Fruit fly (Drosophila melanogaster): ENCODE measurements around the gene C1GalTA.

The C1GalTA gene

DNA sequence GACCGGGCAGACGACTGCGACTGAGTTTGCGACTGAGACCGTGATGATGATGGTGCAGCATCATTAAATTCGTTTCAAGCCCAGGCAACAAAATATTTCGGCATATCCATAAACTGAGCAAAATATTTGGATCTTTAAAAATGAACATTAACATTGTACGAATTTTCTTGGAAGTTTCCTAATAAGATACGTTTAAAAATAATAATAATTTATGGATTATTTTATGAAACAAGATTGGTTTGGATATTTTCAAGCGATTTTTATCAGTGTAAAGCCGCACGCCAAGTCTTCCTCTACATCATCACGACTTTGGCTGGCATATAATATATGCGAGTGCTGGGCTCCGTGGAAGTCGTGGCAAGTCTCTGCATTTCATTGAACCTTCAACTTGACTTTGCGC lies 30.7 kb downstream of the C1GalTA start (continued):
- TF ChIP-seq Aef1 (GFP tag; IDR thresholded peaks at IDR 0.05) = no peak
- TF ChIP-seq Rx (GFP tag; IDR thresholded peaks at IDR 0.05) = no peak
- no peak for TF ChIP-seq CG9817 (tag; optimal IDR thresholded peaks at IDR 0.05)
- TF ChIP-seq grn (GFP tag; optimal IDR thresholded peaks at IDR 0.05) = no peak
- no peak for TF ChIP-seq nerfin-1 (tag; optimal IDR thresholded peaks at IDR 0.05)
- TF ChIP-seq Fer3 (tag; optimal IDR thresholded peaks at IDR 0.05) = no peak
- TF ChIP-seq YL-1 (GFP tag; optimal IDR thresholded peaks at IDR 0.05) = no peak
- no peak for TF ChIP-seq CG14050 (GFP tag; IDR thresholded peaks at IDR 0.05)
- TF ChIP-seq Sox102F (GFP tag; optimal IDR thresholded peaks at IDR 0.05) = peak; percentile 57
- TF ChIP-seq jigr1 (GFP tag; IDR thresholded peaks at IDR 0.05) = no peak
- no peak for TF ChIP-seq org-1 (GFP tag; optimal IDR thresholded peaks at IDR 0.05)
- no peak for TF ChIP-seq dysf (GFP tag; IDR thresholded peaks at IDR 0.05)
- no peak for TF ChIP-seq Bteb2 (GFP tag; optimal IDR thresholded peaks at IDR 0.05)
- TF ChIP-seq CG6765 (GFP tag; optimal IDR thresholded peaks at IDR 0.05) = no peak
- TF ChIP-seq scrt (GFP tag; optimal IDR thresholded peaks at IDR 0.05) = no peak
- TF ChIP-seq Antp (GFP tag; optimal IDR thresholded peaks at IDR 0.05) = no peak
- TF ChIP-seq pum (GFP tag; optimal IDR thresholded peaks at IDR 0.05) = no peak
- TF ChIP-seq CG16779 (GFP tag; IDR thresholded peaks at IDR 0.05) = no peak
- TF ChIP-seq gt (GFP tag; IDR thresholded peaks at IDR 0.05) = no peak
- no peak for TF ChIP-seq CG3838 (GFP tag; optimal IDR thresholded peaks at IDR 0.05)
- TF ChIP-seq corto (GFP tag; optimal IDR thresholded peaks at IDR 0.05) = peak; percentile 74
- TF ChIP-seq wek (GFP tag; optimal IDR thresholded peaks at IDR 0.05) = no peak
- no peak for TF ChIP-seq Usf (GFP tag; optimal IDR thresholded peaks at IDR 0.05)
- no peak for TF ChIP-seq CG17186 (GFP tag; optimal IDR thresholded peaks at IDR 0.05)
- TF ChIP-seq maf-S (GFP tag; optimal IDR thresholded peaks at IDR 0.05) = no peak
- TF ChIP-seq pb (GFP tag; optimal IDR thresholded peaks at IDR 0.05) = no peak
- TF ChIP-seq Mrtf (GFP tag; IDR thresholded peaks at IDR 0.05) = no peak
- no peak for TF ChIP-seq CG6272 (GFP tag; IDR thresholded peaks at IDR 0.05)
- TF ChIP-seq tgo (GFP tag; IDR thresholded peaks at IDR 0.05) = 0 out of 3 replicates have a peak, but pooled peaks have one; percentile 31
- no peak for TF ChIP-seq Ssrp (tag; optimal IDR thresholded peaks at IDR 0.05)
- TF ChIP-seq Atf6 (GFP tag; IDR thresholded peaks at IDR 0.05) = no peak
- TF ChIP-seq CG32767 (GFP tag; IDR thresholded peaks at IDR 0.05) = no peak
- peak; percentile 13 for TF ChIP-seq ATbp (GFP tag; optimal IDR thresholded peaks at IDR 0.05)
- no peak for TF ChIP-seq NfI (GFP tag; optimal IDR thresholded peaks at IDR 0.05)
- TF ChIP-seq CG8290 (GFP tag; optimal IDR thresholded peaks at IDR 0.05) = no peak
- no peak for TF ChIP-seq CG8290 (tag; optimal IDR thresholded peaks at IDR 0.05)
- no peak for TF ChIP-seq CG12769 (tag; optimal IDR thresholded peaks at IDR 0.05)
- TF ChIP-seq ash1 (GFP tag; optimal IDR thresholded peaks at IDR 0.05) = no peak
- no peak for TF ChIP-seq NK7.1 (GFP tag; optimal IDR thresholded peaks at IDR 0.05)
- peak; percentile 50; the same call in 1 of the 2 replicates for TF ChIP-seq Xrp1 (GFP tag; IDR thresholded peaks at IDR 0.05)
- TF ChIP-seq CG10979 (tag; optimal IDR thresholded peaks at IDR 0.05) = peak; percentile 38
- no peak for TF ChIP-seq Deaf1 (tag; optimal IDR thresholded peaks at IDR 0.05)
- no peak for TF ChIP-seq sim (GFP tag; IDR thresholded peaks at IDR 0.05)
- no peak for TF ChIP-seq CoRest (tag; optimal IDR thresholded peaks at IDR 0.05)
- TF ChIP-seq CG10366 (GFP tag; IDR thresholded peaks at IDR 0.05) = no peak
- no peak for TF ChIP-seq bab2 (GFP tag; optimal IDR thresholded peaks at IDR 0.05)
- TF ChIP-seq Dp (GFP tag; optimal IDR thresholded peaks at IDR 0.05) = no peak
- TF ChIP-seq CG17568 (GFP tag; optimal IDR thresholded peaks at IDR 0.05) = no peak
- no peak for TF ChIP-seq CG9932 (GFP tag; IDR thresholded peaks at IDR 0.05)
- no peak for TF ChIP-seq sug (tag; optimal IDR thresholded peaks at IDR 0.05)
- TF ChIP-seq CG2129 (GFP tag; IDR thresholded peaks at IDR 0.05; ENCODE audit: partially characterized antibody) = no peak
- TF ChIP-seq CG13624 (GFP tag; optimal IDR thresholded peaks at IDR 0.05) = no peak
- no peak for TF ChIP-seq CG15073 (GFP tag; optimal IDR thresholded peaks at IDR 0.05)

Data from whole organism, embryonic.